Worm (Caenorhabditis elegans): ENCODE results near the gene vep-2.

DNA sequence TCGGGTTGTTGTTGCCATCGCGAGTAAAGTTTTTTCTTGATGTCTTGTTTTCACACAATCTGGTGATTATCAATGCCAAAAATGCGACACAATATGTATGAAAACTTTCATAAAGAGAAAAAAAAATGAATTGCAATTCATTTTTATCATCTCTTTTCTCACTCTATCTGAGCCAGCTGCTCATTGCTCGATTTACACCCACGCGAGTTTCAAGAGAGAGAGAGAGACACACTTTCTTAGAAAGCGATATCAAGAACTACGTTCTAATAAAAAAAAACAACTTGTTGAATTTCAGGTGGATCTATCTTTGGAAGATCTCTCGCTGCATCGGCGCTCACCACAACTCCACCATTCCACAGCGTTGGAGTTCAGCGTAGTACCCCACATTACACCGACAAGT is 25.5 kb upstream of the vep-2 start:
- TF ChIP-seq nhr-41 (GFP tag; IDR thresholded peaks at IDR 0.05): no peak
- TF ChIP-seq ama-1 (optimal IDR thresholded peaks at IDR 0.05): no peak
- no peak for TF ChIP-seq ztf-11 (tag; optimal IDR thresholded peaks at IDR 0.05)
- no peak for TF ChIP-seq R02D3.7 (tag; optimal IDR thresholded peaks at IDR 0.05)
- no peak for TF ChIP-seq nhr-25 (tag; optimal IDR thresholded peaks at IDR 0.05; ENCODE audit: borderline replicate concordance, insufficient read depth)
- no peak for TF ChIP-seq saeg-2 (GFP tag; IDR thresholded peaks at IDR 0.05)
- no peak for TF ChIP-seq ceh-32 (tag; optimal IDR thresholded peaks at IDR 0.05; ENCODE audit: poor library complexity)
- no peak for TF ChIP-seq spr-3 (GFP tag; optimal IDR thresholded peaks at IDR 0.05)
- no peak for TF ChIP-seq fkh-10 (GFP tag; optimal IDR thresholded peaks at IDR 0.05)
- TF ChIP-seq nhr-6 (tag; optimal IDR thresholded peaks at IDR 0.05): no peak
- TF ChIP-seq snpc-4 (tag; optimal IDR thresholded peaks at IDR 0.05): no peak
- TF ChIP-seq dpl-1 (GFP tag; optimal IDR thresholded peaks at IDR 0.05): no peak
